Worm (Caenorhabditis elegans) whole organism, L4 larva: ENCODE data around the gene T24H10.5.
A peak's percentile ranks its signal among the peaks of the same experiment; 100 is the strongest.

Experiments used
- F44E2.7 ChIP-seq: fragments of 200-800 bp; sonication (Bioruptor generic); IDR thresholded peaks from 2 replicates; pipeline ENCODE4 v2.1.2; 2022; ENCODE audit warnings: missing genetic modification characterization, missing compliant biosample characterization
- R02D3.7 ChIP-seq: fragments of 150-350 bp; sonication (generic microtip); optimal IDR thresholded peaks from 3 replicates; lab custom pipeline; 2014; ENCODE audit warnings: missing biosample characterization, missing genetic modification characterization
- T20F7.1 ChIP-seq: fragments of 200-800 bp; sonication (Bioruptor generic); optimal IDR thresholded peaks from 2 replicates; lab custom pipeline; 2018; ENCODE audit warnings: mild to moderate bottlenecking, missing genetic modification characterization, missing compliant biosample characterization
- T26A8.4 ChIP-seq: fragments of 200-800 bp; sonication (Bioruptor generic); IDR thresholded peaks from 2 replicates; pipeline ENCODE4 v1.3.6; 2022; ENCODE audit warnings: missing genetic modification characterization, missing compliant biosample characterization
- Y105C5A.15 ChIP-seq: fragments of 200-800 bp; sonication (Bioruptor generic); IDR thresholded peaks from 2 replicates; pipeline ENCODE4 v1.3.6; 2022; ENCODE audit warnings: missing genetic modification characterization, missing compliant biosample characterization
- Y48G9A.11 ChIP-seq: fragments of 200-800 bp; sonication (Bioruptor generic); IDR thresholded peaks from 2 replicates; pipeline ENCODE4 v1.3.6; 2022; ENCODE audit warnings: missing genetic modification reagents, missing genetic modification characterization, missing compliant biosample characterization
- aha-1 ChIP-seq: fragments of 150-350 bp; peaks from one replicate; lab custom pipeline; 2014; ENCODE audit warnings: missing biosample characterization, missing genetic modification characterization
- arid-1 ChIP-seq: fragments of 200-800 bp; sonication (Bioruptor generic); conservative IDR thresholded peaks from 2 replicates; pipeline ENCODE4 v1.3.6; 2022; ENCODE audit warnings: missing genetic modification reagents, missing genetic modification characterization, missing compliant biosample characterization
- attf-4 ChIP-seq: sonication (generic microtip); optimal IDR thresholded peaks from 3 replicates; lab custom pipeline; 2017; ENCODE audit warnings: missing biosample characterization, missing genetic modification characterization
- ceh-28 ChIP-seq: fragments of 150-350 bp; optimal IDR thresholded peaks from 2 replicates; lab custom pipeline; 2014; ENCODE audit warnings: missing biosample characterization, missing genetic modification reagents, missing genetic modification characterization
- ceh-32 ChIP-seq: sonication (generic microtip); optimal IDR thresholded peaks from 2 replicates; lab custom pipeline; 2016; ENCODE audit warnings: mild to moderate bottlenecking, missing genetic modification characterization, missing compliant biosample characterization; ENCODE audit not compliant: poor library complexity
- ceh-44 ChIP-seq: fragments of 200-800 bp; sonication (Bioruptor generic); IDR thresholded peaks from 2 replicates; pipeline ENCODE4 v1.3.6; 2022; ENCODE audit warnings: missing genetic modification reagents, missing genetic modification characterization, missing compliant biosample characterization
- ceh-82 ChIP-seq: sonication (generic microtip); optimal IDR thresholded peaks from 2 replicates; lab custom pipeline; 2017; ENCODE audit warnings: missing biosample characterization, missing genetic modification characterization
- ces-1 ChIP-seq: fragments of 150-350 bp; sonication (generic microtip); optimal IDR thresholded peaks from 4 replicates; lab custom pipeline; 2014; ENCODE audit warnings: missing biosample characterization, missing genetic modification reagents, missing genetic modification characterization
- cey-2 ChIP-seq: sonication (generic microtip); optimal IDR thresholded peaks from 3 replicates; lab custom pipeline; 2017; ENCODE audit warnings: missing genetic modification characterization, mild to moderate bottlenecking, missing compliant biosample characterization, antibody characterized with exemption, borderline replicate concordance; ENCODE audit not compliant: insufficient read depth
- daf-12 ChIP-seq: fragments of 150-350 bp; optimal IDR thresholded peaks from 2 replicates; lab custom pipeline; 2014; ENCODE audit warnings: missing biosample characterization, missing genetic modification reagents, missing genetic modification characterization
- daf-16 ChIP-seq, 3 experiments: sonication (generic microtip); optimal IDR thresholded peaks; 2 replicates each; lab custom pipeline; 2016 to 2017; ENCODE audit warnings: missing genetic modification characterization in 3 of 3, missing genetic modification reagents in 3 of 3, mild to moderate bottlenecking in 2 of 3, missing compliant biosample characterization in 2 of 3, missing biosample characterization in 1 of 3, moderate library complexity in 1 of 3
- daf-8 ChIP-seq: fragments of 200-800 bp; sonication (Bioruptor generic); IDR thresholded peaks from 2 replicates; pipeline ENCODE4 v1.3.6; 2022; ENCODE audit warnings: missing genetic modification characterization, missing compliant biosample characterization
- dmd-6 ChIP-seq: fragments of 200-800 bp; sonication (Bioruptor generic); IDR thresholded peaks from 2 replicates; pipeline ENCODE4 v1.3.6; 2022; ENCODE audit warnings: missing genetic modification reagents, missing genetic modification characterization, missing compliant biosample characterization
- dmd-9 ChIP-seq: fragments of 200-800 bp; sonication (Bioruptor generic); IDR thresholded peaks from 2 replicates; pipeline ENCODE4 v1.3.6; 2022; ENCODE audit warnings: missing genetic modification reagents, missing genetic modification characterization, missing compliant biosample characterization
- egl-27 ChIP-seq: sonication (generic microtip); optimal IDR thresholded peaks from 3 replicates; lab custom pipeline; 2017; ENCODE audit warnings: missing biosample characterization, missing genetic modification reagents, missing genetic modification characterization
- fkh-10 ChIP-seq: fragments of 150-350 bp; optimal IDR thresholded peaks from 2 replicates; lab custom pipeline; 2014; ENCODE audit warnings: missing biosample characterization, missing genetic modification reagents, missing genetic modification characterization
- gei-8 ChIP-seq: fragments of 200-800 bp; sonication (Bioruptor generic); optimal IDR thresholded peaks from 2 replicates; lab custom pipeline; 2018; ENCODE audit warnings: mild to moderate bottlenecking, missing genetic modification characterization, missing compliant biosample characterization
- hif-1 ChIP-seq, 2 experiments: sonication (generic microtip); optimal IDR thresholded peaks; 2 replicates each; lab custom pipeline; 2016 to 2017; ENCODE audit warnings: missing compliant biosample characterization in 2 of 2, missing genetic modification characterization in 2 of 2, missing genetic modification reagents in 2 of 2, missing genotype in 2 of 2, mild to moderate bottlenecking in 1 of 2
- hlh-30 ChIP-seq: sonication (generic microtip); optimal IDR thresholded peaks from 2 replicates; lab custom pipeline; 2017; ENCODE audit warnings: antibody characterized with exemption, mild to moderate bottlenecking, missing genetic modification characterization, missing compliant biosample characterization; ENCODE audit not compliant: insufficient read depth
- jun-1 ChIP-seq: fragments of 150-350 bp; optimal IDR thresholded peaks from 2 replicates; lab custom pipeline; 2014; ENCODE audit warnings: missing biosample characterization, missing genetic modification reagents, missing genetic modification characterization
- lim-7 ChIP-seq: fragments of 200-800 bp; sonication (Bioruptor generic); IDR thresholded peaks from 2 replicates; pipeline ENCODE4 v1.3.6; 2022; ENCODE audit warnings: missing genetic modification characterization, missing compliant biosample characterization
- lin-38 ChIP-seq: fragments of 200-800 bp; sonication (Bioruptor generic); IDR thresholded peaks from 2 replicates; pipeline ENCODE4 v1.3.6; 2022; ENCODE audit warnings: missing genetic modification reagents, missing genetic modification characterization, missing compliant biosample characterization
- lsy-2 ChIP-seq, 2 experiments: fragments of 150-350 bp in 1 of 2; sonication (generic microtip) in 1 of 2; optimal IDR thresholded peaks; 2 replicates each; lab custom pipeline; 2014 to 2017; ENCODE audit warnings: missing biosample characterization in 2 of 2, missing genetic modification characterization in 2 of 2
- madf-5 ChIP-seq, 2 experiments: fragments of 200-800 bp; sonication (Bioruptor generic); IDR thresholded peaks; 2 replicates each; pipeline ENCODE4 v1.3.6; 2022; ENCODE audit warnings: missing compliant biosample characterization in 2 of 2, missing genetic modification characterization in 2 of 2
- mdt-29 ChIP-seq: fragments of 200-800 bp; sonication (Bioruptor generic); IDR thresholded peaks from 2 replicates; pipeline ENCODE4 v1.3.6; 2022; ENCODE audit warnings: missing genetic modification reagents, missing genetic modification characterization, missing compliant biosample characterization
- mes-2 ChIP-seq: sonication (generic microtip); optimal IDR thresholded peaks from 2 replicates; lab custom pipeline; 2016; ENCODE audit warnings: missing genotype, mild to moderate bottlenecking, missing genetic modification characterization, missing compliant biosample characterization; ENCODE audit not compliant: poor library complexity, severe bottlenecking
- mxl-2 ChIP-seq: fragments of 200-800 bp; sonication (Bioruptor generic); conservative IDR thresholded peaks from 2 replicates; pipeline ENCODE4 v1.3.6; 2022; ENCODE audit warnings: missing genetic modification reagents, missing genetic modification characterization, missing compliant biosample characterization
- nhr-102 ChIP-seq: sonication (generic microtip); optimal IDR thresholded peaks from 2 replicates; lab custom pipeline; 2016; ENCODE audit warnings: mild to moderate bottlenecking, missing genetic modification characterization, moderate library complexity, missing compliant biosample characterization
- nhr-11 ChIP-seq: fragments of 150-350 bp; optimal IDR thresholded peaks from 2 replicates; lab custom pipeline; 2014; ENCODE audit warnings: missing biosample characterization, missing genetic modification characterization
- nhr-25 ChIP-seq: sonication (generic microtip); optimal IDR thresholded peaks from 2 replicates; lab custom pipeline; 2017; ENCODE audit warnings: missing genetic modification characterization, mild to moderate bottlenecking, missing compliant biosample characterization, antibody characterized with exemption, moderate library complexity, borderline replicate concordance; ENCODE audit not compliant: insufficient read depth
- nhr-48 ChIP-seq: sonication (generic microtip); optimal IDR thresholded peaks from 2 replicates; lab custom pipeline; 2016; ENCODE audit warnings: mild to moderate bottlenecking, missing genetic modification characterization, missing compliant biosample characterization
- nhr-6 ChIP-seq: fragments of 150-350 bp; optimal IDR thresholded peaks from 2 replicates; lab custom pipeline; 2014; ENCODE audit warnings: missing biosample characterization, missing genetic modification characterization
- nhr-76 ChIP-seq: fragments of 150-350 bp; optimal IDR thresholded peaks from 2 replicates; lab custom pipeline; 2014; ENCODE audit warnings: missing biosample characterization, missing genetic modification characterization
- nhr-77 ChIP-seq: fragments of 150-350 bp; optimal IDR thresholded peaks from 2 replicates; lab custom pipeline; 2014; ENCODE audit warnings: missing biosample characterization, missing genetic modification characterization
- pha-4 ChIP-seq, 2 experiments: fragments of 150-350 bp in 1 of 2; fragments of 200-800 bp in 1 of 2; sonication (Bioruptor generic) in 1 of 2; IDR thresholded peaks in 1 of 2; optimal IDR thresholded peaks in 1 of 2; 2 replicates each; pipeline versions ENCODE4 v1.3.6 to Lab custom; 2014 to 2022; ENCODE audit warnings: missing genetic modification characterization in 2 of 2, missing genetic modification reagents in 2 of 2, missing biosample characterization in 1 of 2, missing compliant biosample characterization in 1 of 2
- php-3 ChIP-seq: fragments of 200-800 bp; sonication (Bioruptor generic); IDR thresholded peaks from 2 replicates; pipeline ENCODE4 v1.3.6; 2022; ENCODE audit warnings: missing genetic modification reagents, missing genetic modification characterization, missing compliant biosample characterization
- pqm-1 ChIP-seq: sonication (generic microtip); optimal IDR thresholded peaks from 2 replicates; lab custom pipeline; 2017; ENCODE audit warnings: missing biosample characterization, missing genetic modification characterization
- sdz-12 ChIP-seq: fragments of 200-800 bp; sonication (Bioruptor generic); optimal IDR thresholded peaks from 2 replicates; lab custom pipeline; 2018; ENCODE audit warnings: mild to moderate bottlenecking, missing genetic modification characterization, missing compliant biosample characterization
- skn-1 ChIP-seq: fragments of 150-350 bp; optimal IDR thresholded peaks from 2 replicates; lab custom pipeline; 2014; ENCODE audit warnings: missing biosample characterization, missing genetic modification characterization
- snpc-4 ChIP-seq: fragments of 150-350 bp; optimal IDR thresholded peaks from 2 replicates; lab custom pipeline; 2014; ENCODE audit warnings: missing biosample characterization, missing genetic modification characterization
- spr-1 ChIP-seq: sonication (generic microtip); optimal IDR thresholded peaks from 2 replicates; lab custom pipeline; 2016; ENCODE audit warnings: mild to moderate bottlenecking, missing genetic modification characterization, missing compliant biosample characterization
- tra-1 ChIP-seq: fragments of 200-800 bp; sonication (Bioruptor generic); IDR thresholded peaks from 2 replicates; pipeline ENCODE4 v1.3.6; 2022; ENCODE audit warnings: missing genetic modification reagents, missing genetic modification characterization, missing compliant biosample characterization
- zip-11 ChIP-seq: fragments of 200-800 bp; sonication (Bioruptor generic); IDR thresholded peaks from 2 replicates; pipeline ENCODE4 v1.3.6; 2022; ENCODE audit warnings: missing genetic modification characterization, missing compliant biosample characterization
- ztf-7 ChIP-seq: fragments of 150-350 bp; optimal IDR thresholded peaks from 2 replicates; lab custom pipeline; 2014; ENCODE audit warnings: missing biosample characterization, missing genetic modification characterization

T24H10.5 gene

ce11 chrII:9112851-9113250 is 12.0 kb downstream of the T24H10.5 start, which contains the start of gene jun-1 (continued):
- TF ChIP-seq attf-4 (tag; lab: Kevin White, UChicago) (no peak), ces-1 (GFP tag; lab: Kevin White, UChicago) (no peak), nhr-76 (tag; lab: Kevin White, UChicago) (no peak), nhr-48 (peak; percentile 73), aha-1 (tag; lab: Kevin White, UChicago) (no peak), cey-2 (peak; percentile 44), arid-1 (GFP tag; lab: Robert Waterston, UW) (no peak), dmd-6 (GFP tag; lab: Robert Waterston, UW) (peak; percentile 74), madf-5 (GFP tag; IDR thresholded peaks at IDR 0.05; lab: Robert Waterston, UW) (no peak), mdt-29 (GFP tag; lab: Robert Waterston, UW) (0 out of 2 replicates have a peak, but pooled peaks have one; percentile 40), sdz-12 (no peak), T26A8.4 (GFP tag; lab: Robert Waterston, UW) (no peak), F44E2.7 (no peak), daf-12 (no peak), lim-7 (GFP tag; lab: Robert Waterston, UW) (no peak), lin-38 (GFP tag; lab: Robert Waterston, UW) (peak; percentile 55), nhr-25 (tag; lab: Kevin White, UChicago) (peak; percentile 45), php-3 (GFP tag; lab: Robert Waterston, UW) (no peak), zip-11 (GFP tag; lab: Robert Waterston, UW) (no peak), Y105C5A.15 (GFP tag; lab: Robert Waterston, UW) (no peak), jun-1 (tag; lab: Kevin White, UChicago) (no peak), T20F7.1 (peak; percentile 71), pha-4 (GFP tag; IDR thresholded peaks at IDR 0.05; lab: Robert Waterston, UW) (0 out of 2 replicates have a peak, but pooled peaks have one; percentile 22), pha-4 (tag; optimal IDR thresholded peaks at IDR 0.05; lab: Kevin White, UChicago) (no peak), hif-1 (tag; optimal IDR thresholded peaks at IDR 0.05; lab: Kevin White, UChicago) (peak in 1 of 2 experiments; percentile 57), nhr-11 (tag; lab: Kevin White, UChicago) (peak; percentile 94), nhr-6 (peak; percentile 92), ztf-7 (no peak), pqm-1 (tag; lab: Kevin White, UChicago) (no peak), Y48G9A.11 (no peak), tra-1 (GFP tag; lab: Robert Waterston, UW) (peak; percentile 60; the same call in 1 of the 2 replicates), nhr-102 (tag; lab: Kevin White, UChicago) (peak; percentile 46), ceh-28 (tag; lab: Kevin White, UChicago) (no peak), ceh-32 (tag; lab: Kevin White, UChicago) (no peak), snpc-4 (tag; lab: Kevin White, UChicago) (no peak), spr-1 (tag; lab: Kevin White, UChicago) (peak; percentile 51), skn-1 (tag; lab: Kevin White, UChicago) (no peak), dmd-9 (no peak), hlh-30 (tag; lab: Kevin White, UChicago) (peak; percentile 95), gei-8 (GFP tag; lab: Kevin White, UChicago) (no peak), lsy-2 (tag; optimal IDR thresholded peaks at IDR 0.05; lab: Kevin White, UChicago) (peak; percentile 70 to 89), egl-27 (no peak), daf-8 (GFP tag; lab: Robert Waterston, UW) (no peak), daf-16 (GFP tag; optimal IDR thresholded peaks at IDR 0.05; lab: Kevin White, UChicago) (peak in 1 of 2 experiments; percentile 68), daf-16 (tag; optimal IDR thresholded peaks at IDR 0.05; lab: Kevin White, UChicago) (peak; percentile 23), ceh-44 (GFP tag; lab: Robert Waterston, UW) (no peak), nhr-77 (peak; percentile 93), mes-2 (peak; percentile 47), mxl-2 (GFP tag; lab: Robert Waterston, UW) (no peak), ceh-82 (tag; lab: Kevin White, UChicago) (no peak), fkh-10 (GFP tag; lab: Kevin White, UChicago) (no peak), R02D3.7 (tag; lab: Kevin White, UChicago) (no peak)
